Worm (Caenorhabditis elegans) whole organism, mixed stage, embryonic: ENCODE measurements around the gene K10D2.8.

Experiments
- M03D4.4 ChIP-seq: sonication (generic microtip); optimal IDR thresholded peaks from 2 replicates; lab custom pipeline; 2017; ENCODE audit warnings: mild to moderate bottlenecking, missing genetic modification characterization, missing compliant biosample characterization
- bed-3 ChIP-seq: fragments of 200-800 bp; sonication (Bioruptor generic); optimal IDR thresholded peaks from 3 replicates; lab custom pipeline; 2018; ENCODE audit warnings: mild to moderate bottlenecking, missing genetic modification characterization, moderate library complexity, missing compliant biosample characterization
- ceh-43 ChIP-seq: fragments of 200-800 bp; sonication (Bioruptor generic); optimal IDR thresholded peaks from 2 replicates; lab custom pipeline; 2018; ENCODE audit warnings: mild to moderate bottlenecking, missing genetic modification characterization, moderate library complexity, missing compliant biosample characterization
- ceh-83 ChIP-seq: fragments of 200-800 bp; sonication (Bioruptor generic); optimal IDR thresholded peaks from 2 replicates; lab custom pipeline; 2018; ENCODE audit warnings: mild to moderate bottlenecking, missing genetic modification characterization, missing compliant biosample characterization
- ces-1 ChIP-seq: fragments of 150-350 bp; optimal IDR thresholded peaks from 2 replicates; lab custom pipeline; 2014; ENCODE audit warnings: missing biosample characterization, missing genetic modification reagents, missing genetic modification characterization
- cnd-1 ChIP-seq: fragments of 200-800 bp; sonication (Bioruptor generic); optimal IDR thresholded peaks from 2 replicates; lab custom pipeline; 2018; ENCODE audit warnings: mild to moderate bottlenecking, missing genetic modification characterization, missing compliant biosample characterization
- elt-1 ChIP-seq: sonication (generic microtip); optimal IDR thresholded peaks from 2 replicates; lab custom pipeline; 2017; ENCODE audit warnings: missing genetic modification characterization, mild to moderate bottlenecking, missing compliant biosample characterization, antibody characterized with exemption, moderate library complexity, borderline replicate concordance; ENCODE audit not compliant: insufficient read depth
- elt-3 ChIP-seq: fragments of 150-350 bp; optimal IDR thresholded peaks from 2 replicates; lab custom pipeline; 2014; ENCODE audit warnings: missing biosample characterization, missing genetic modification characterization
- flh-1 ChIP-seq: fragments of 200-800 bp; sonication (Bioruptor generic); optimal IDR thresholded peaks from 2 replicates; lab custom pipeline; 2018; ENCODE audit warnings: mild to moderate bottlenecking, missing genetic modification characterization, moderate library complexity, missing compliant biosample characterization
- ham-2 ChIP-seq: fragments of 200-800 bp; sonication (Bioruptor generic); optimal IDR thresholded peaks from 2 replicates; lab custom pipeline; 2018; ENCODE audit warnings: mild to moderate bottlenecking, missing genetic modification characterization, missing compliant biosample characterization
- hlh-1 ChIP-seq: fragments of 150-350 bp; optimal IDR thresholded peaks from 2 replicates; lab custom pipeline; 2014; ENCODE audit warnings: missing biosample characterization, missing genetic modification reagents, missing genetic modification characterization
- lin-13 ChIP-seq: fragments of 150-350 bp; optimal IDR thresholded peaks from 2 replicates; lab custom pipeline; 2014; ENCODE audit warnings: missing biosample characterization, missing genetic modification characterization
- lin-32 ChIP-seq: fragments of 200-800 bp; sonication (Bioruptor generic); optimal IDR thresholded peaks from 2 replicates; lab custom pipeline; 2018; ENCODE audit warnings: mild to moderate bottlenecking, missing genetic modification characterization, missing compliant biosample characterization
- lsy-2 ChIP-seq: fragments of 150-350 bp; optimal IDR thresholded peaks from 2 replicates; lab custom pipeline; 2014; ENCODE audit warnings: missing biosample characterization, missing genetic modification characterization
- mep-1 ChIP-seq: fragments of 150-350 bp; optimal IDR thresholded peaks from 2 replicates; lab custom pipeline; 2017; ENCODE audit warnings: missing biosample characterization, missing genetic modification reagents, missing genetic modification characterization, inconsistent platforms
- mls-2 ChIP-seq: sonication (generic microtip); optimal IDR thresholded peaks from 2 replicates; lab custom pipeline; 2016; ENCODE audit warnings: mild to moderate bottlenecking, missing genetic modification characterization, moderate library complexity, missing compliant biosample characterization
- nhr-12 ChIP-seq: fragments of 150-350 bp; optimal IDR thresholded peaks from 2 replicates; lab custom pipeline; 2014; ENCODE audit warnings: missing biosample characterization, missing genetic modification characterization
- nhr-2 ChIP-seq: fragments of 150-350 bp; optimal IDR thresholded peaks from 2 replicates; lab custom pipeline; 2014; ENCODE audit warnings: missing biosample characterization, missing genetic modification characterization
- nhr-28 ChIP-seq: fragments of 150-350 bp; optimal IDR thresholded peaks from 2 replicates; lab custom pipeline; 2014; ENCODE audit warnings: missing biosample characterization, missing genetic modification characterization
- nhr-76 ChIP-seq: sonication (generic microtip); optimal IDR thresholded peaks from 2 replicates; lab custom pipeline; 2017; ENCODE audit warnings: missing biosample characterization, missing genetic modification characterization
- pha-4 ChIP-seq: fragments of 150-350 bp; optimal IDR thresholded peaks from 2 replicates; lab custom pipeline; 2018; ENCODE audit warnings: missing biosample characterization, missing genetic modification reagents, missing genetic modification characterization
- sem-2 ChIP-seq: fragments of 200-800 bp; sonication (Bioruptor generic); optimal IDR thresholded peaks from 2 replicates; lab custom pipeline; 2018; ENCODE audit warnings: mild to moderate bottlenecking, missing genetic modification characterization, missing compliant biosample characterization
- snpc-4 ChIP-seq: fragments of 150-350 bp; optimal IDR thresholded peaks from 2 replicates; lab custom pipeline; 2014; ENCODE audit warnings: missing biosample characterization, missing genetic modification characterization
- sptf-1 ChIP-seq: sonication (generic microtip); optimal IDR thresholded peaks from 2 replicates; lab custom pipeline; 2017; ENCODE audit warnings: mild to moderate bottlenecking, missing genetic modification characterization, moderate library complexity, missing compliant biosample characterization
- tbx-8 ChIP-seq: fragments of 200-800 bp; sonication (Bioruptor generic); optimal IDR thresholded peaks from 2 replicates; lab custom pipeline; 2018; ENCODE audit warnings: mild to moderate bottlenecking, missing genetic modification characterization, moderate library complexity, missing compliant biosample characterization
- unc-120 ChIP-seq: sonication (generic microtip); optimal IDR thresholded peaks from 2 replicates; lab custom pipeline; 2017; ENCODE audit warnings: missing genetic modification characterization, missing compliant biosample characterization; ENCODE audit not compliant: poor library complexity, severe bottlenecking
- unc-39 ChIP-seq: fragments of 150-350 bp; optimal IDR thresholded peaks from 2 replicates; lab custom pipeline; 2014; ENCODE audit warnings: missing biosample characterization, missing genetic modification characterization
- unc-62 ChIP-seq: fragments of 150-350 bp; optimal IDR thresholded peaks from 2 replicates; lab custom pipeline; 2014; ENCODE audit warnings: missing biosample characterization, missing genetic modification reagents, missing genetic modification characterization
- zip-8 ChIP-seq: fragments of 150-350 bp; optimal IDR thresholded peaks from 2 replicates; lab custom pipeline; 2014; ENCODE audit warnings: missing biosample characterization, missing genetic modification characterization

K10D2.8 gene

ce11 chrIII:5143520-5143919, 45.0 kb upstream of the K10D2.8 start:
- TF ChIP-seq nhr-76 (tag; lab: Kevin White, UChicago): no peak
- no peak for TF ChIP-seq nhr-28 (tag; lab: Kevin White, UChicago)
- TF ChIP-seq nhr-2 (tag; lab: Kevin White, UChicago): peak; percentile 52
- TF ChIP-seq unc-120 (tag; lab: Kevin White, UChicago): no peak
- TF ChIP-seq elt-1 (tag; lab: Kevin White, UChicago): no peak
- peak; percentile 49 for TF ChIP-seq ces-1 (GFP tag; lab: Kevin White, UChicago)

- TF ChIP-seq elt-1 (tag; lab: Kevin White, UChicago) (no peak), pha-4 (no peak), unc-62 (GFP tag; lab: Kevin White, UChicago) (no peak), tbx-8 (GFP tag; lab: Kevin White, UChicago) (no peak), ceh-43 (no peak), bed-3 (GFP tag; lab: Kevin White, UChicago) (no peak), unc-120 (tag; lab: Kevin White, UChicago) (no peak), sem-2 (GFP tag; lab: Kevin White, UChicago) (no peak), elt-3 (tag; lab: Kevin White, UChicago) (no peak), flh-1 (GFP tag; lab: Kevin White, UChicago) (no peak), nhr-28 (tag; lab: Kevin White, UChicago) (no peak), zip-8 (tag; lab: Kevin White, UChicago) (no peak), cnd-1 (tag; lab: Kevin White, UChicago) (no peak), nhr-2 (tag; lab: Kevin White, UChicago) (no peak)
Measured at ce11 chrIII:5144169-5144568, 44.4 kb upstream of the K10D2.8 start.

- TF ChIP-seq snpc-4 (tag; lab: Kevin White, UChicago): no peak
- TF ChIP-seq unc-39 (tag; lab: Kevin White, UChicago): no peak
- TF ChIP-seq sptf-1 (tag; lab: Kevin White, UChicago): no peak
- TF ChIP-seq tbx-8 (GFP tag; lab: Kevin White, UChicago): no peak
- TF ChIP-seq M03D4.4 (tag; lab: Kevin White, UChicago): no peak
- TF ChIP-seq ces-1 (GFP tag; lab: Kevin White, UChicago): no peak
- TF ChIP-seq lin-32: no peak
- TF ChIP-seq hlh-1 (tag; lab: Kevin White, UChicago): no peak
- TF ChIP-seq nhr-28 (tag; lab: Kevin White, UChicago): no peak
- no peak for TF ChIP-seq elt-1 (tag; lab: Kevin White, UChicago)
- TF ChIP-seq mls-2 (tag; lab: Kevin White, UChicago): no peak
- no peak for TF ChIP-seq elt-3 (tag; lab: Kevin White, UChicago)
- TF ChIP-seq cnd-1 (tag; lab: Kevin White, UChicago): no peak
- TF ChIP-seq ham-2 (GFP tag; lab: Kevin White, UChicago): no peak
- TF ChIP-seq flh-1 (GFP tag; lab: Kevin White, UChicago): no peak
- no peak for TF ChIP-seq lin-13 (tag; lab: Kevin White, UChicago)
Measured at ce11 chrIII:5145874-5146273, 42.7 kb upstream of the K10D2.8 start.

- TF ChIP-seq nhr-76 (tag; lab: Kevin White, UChicago): no peak
- TF ChIP-seq unc-39 (tag; lab: Kevin White, UChicago): no peak
- TF ChIP-seq lin-32: no peak
- no peak for TF ChIP-seq tbx-8 (GFP tag; lab: Kevin White, UChicago)
- no peak for TF ChIP-seq unc-62 (GFP tag; lab: Kevin White, UChicago)
- TF ChIP-seq nhr-28 (tag; lab: Kevin White, UChicago): no peak
- no peak for TF ChIP-seq ces-1 (GFP tag; lab: Kevin White, UChicago)
- TF ChIP-seq, all 35 proteins: peak for 0
Measured at ce11 chrIII:5146749-5147148, 41.8 kb upstream of the K10D2.8 start.

- TF ChIP-seq nhr-12 (tag; lab: Kevin White, UChicago) (no peak), zip-8 (tag; lab: Kevin White, UChicago) (no peak), tbx-8 (GFP tag; lab: Kevin White, UChicago) (no peak), sem-2 (GFP tag; lab: Kevin White, UChicago) (no peak), lin-13 (tag; lab: Kevin White, UChicago) (no peak)
- TF ChIP-seq, all 35 proteins: peak for 0
Measured at ce11 chrIII:5147445-5147844, 41.1 kb upstream of the K10D2.8 start.

- TF ChIP-seq bed-3 (GFP tag; lab: Kevin White, UChicago): no peak
- no peak for TF ChIP-seq unc-62 (GFP tag; lab: Kevin White, UChicago)
- no peak for TF ChIP-seq mls-2 (tag; lab: Kevin White, UChicago)
- TF ChIP-seq unc-120 (tag; lab: Kevin White, UChicago): no peak
- no peak for TF ChIP-seq ceh-83 (GFP tag; lab: Kevin White, UChicago)
- TF ChIP-seq flh-1 (GFP tag; lab: Kevin White, UChicago): no peak
- no peak for TF ChIP-seq lsy-2 (tag; lab: Kevin White, UChicago)
- TF ChIP-seq nhr-76 (tag; lab: Kevin White, UChicago): no peak
- TF ChIP-seq ceh-43: no peak
- TF ChIP-seq elt-3 (tag; lab: Kevin White, UChicago): no peak
- TF ChIP-seq unc-39 (tag; lab: Kevin White, UChicago): no peak
- TF ChIP-seq cnd-1 (tag; lab: Kevin White, UChicago): no peak
- no peak for TF ChIP-seq sptf-1 (tag; lab: Kevin White, UChicago)
- no peak for TF ChIP-seq ces-1 (GFP tag; lab: Kevin White, UChicago)
- no peak for TF ChIP-seq lin-32
- no peak for TF ChIP-seq mep-1 (tag; lab: Kevin White, UChicago)
Measured at ce11 chrIII:5149478-5149877, 39.0 kb upstream of the K10D2.8 start, which contains the start of gene Y54H5A.2. Gene Y54H5A.2, minus strand, starts transcription at chrIII:5149578.
